Fruit fly (Drosophila melanogaster) whole organism: Measurements from ENCODE around the gene Shc.

Experiments used
- CG8478 ChIP-seq: fragments of >200 bp; optimal IDR thresholded peaks from 2 replicates; lab custom pipeline; 2018; ENCODE audit warnings: inconsistent platforms
- psq ChIP-seq: fragments of >200 bp; optimal IDR thresholded peaks from 2 replicates; lab custom pipeline; 2017

- TF ChIP-seq psq (lab: Kevin White, UChicago): no peak
- TF ChIP-seq CG8478 (lab: Kevin White, UChicago): no peak
Measured at dm6 chr3L:9456389-9456788, 29.6 kb downstream of the Shc start.
